Worm (Caenorhabditis elegans) whole organism, early embryonic: ENCODE data around the gene cest-25.
"Not testable (repeated sequence)": the region's sequence is repeated elsewhere in the genome, so short reads cannot be mapped to it uniquely, and the experiment has no call there.

Experiments
- B0310.2 ChIP-seq: sonication (generic microtip); optimal IDR thresholded peaks from 2 replicates; lab custom pipeline; 2016; ENCODE audit warnings: mild to moderate bottlenecking, missing genetic modification characterization, missing compliant biosample characterization
- F13C5.2 ChIP-seq: sonication (generic microtip); optimal IDR thresholded peaks from 2 replicates; lab custom pipeline; 2017; ENCODE audit warnings: mild to moderate bottlenecking, missing genetic modification characterization, inconsistent platforms, missing compliant biosample characterization
- aly-1 ChIP-seq: sonication (generic microtip); optimal IDR thresholded peaks from 2 replicates; lab custom pipeline; 2016; ENCODE audit warnings: missing genetic modification characterization, missing compliant biosample characterization
- ama-1 ChIP-seq: fragments of 150-350 bp; optimal IDR thresholded peaks from 2 replicates; lab custom pipeline; 2014
- ceh-13 ChIP-seq: fragments of 200-800 bp; sonication (Bioruptor generic); optimal IDR thresholded peaks from 2 replicates; lab custom pipeline; 2018; ENCODE audit warnings: mild to moderate bottlenecking, missing genetic modification characterization, missing compliant biosample characterization
- ceh-36 ChIP-seq: sonication (generic microtip); optimal IDR thresholded peaks from 2 replicates; lab custom pipeline; 2016; ENCODE audit warnings: missing genetic modification characterization, inconsistent platforms, missing compliant biosample characterization
- ets-7 ChIP-seq: sonication (generic microtip); optimal IDR thresholded peaks from 2 replicates; lab custom pipeline; 2016; ENCODE audit warnings: missing genotype, missing genetic modification characterization, missing compliant biosample characterization
- flt-1 ChIP-seq: fragments of 200-800 bp; sonication (Bioruptor generic); IDR thresholded peaks from 2 replicates; pipeline ENCODE4 v1.3.6; 2022; ENCODE audit warnings: missing genetic modification characterization, missing compliant biosample characterization
- hmbx-1 ChIP-seq: sonication (generic microtip); optimal IDR thresholded peaks from 2 replicates; lab custom pipeline; 2016; ENCODE audit warnings: mild to moderate bottlenecking, missing genetic modification characterization, missing compliant biosample characterization
- hmg-4 ChIP-seq: fragments of 200-800 bp; sonication (Bioruptor generic); optimal IDR thresholded peaks from 2 replicates; lab custom pipeline; 2018; ENCODE audit warnings: mild to moderate bottlenecking, missing genetic modification characterization, missing compliant biosample characterization
- hnd-1 ChIP-seq: sonication (generic microtip); optimal IDR thresholded peaks from 2 replicates; lab custom pipeline; 2016; ENCODE audit warnings: missing genetic modification characterization, missing compliant biosample characterization
- pes-1 ChIP-seq: fragments of 200-800 bp; sonication (Bioruptor generic); IDR thresholded peaks from 2 replicates; pipeline ENCODE4 v1.3.6; 2022; ENCODE audit warnings: missing genetic modification reagents, missing genetic modification characterization, missing compliant biosample characterization
- scrt-1 ChIP-seq: fragments of 200-800 bp; sonication (Bioruptor generic); IDR thresholded peaks from 2 replicates; pipeline ENCODE4 v1.3.6; 2022; ENCODE audit warnings: missing genetic modification characterization, missing compliant biosample characterization
- tbx-11 ChIP-seq: fragments of 200-800 bp; sonication (Bioruptor generic); IDR thresholded peaks from 2 replicates; pipeline ENCODE4 v1.3.6; 2022; ENCODE audit warnings: missing genetic modification characterization, missing compliant biosample characterization
- tra-4 ChIP-seq: sonication (generic microtip); optimal IDR thresholded peaks from 2 replicates; lab custom pipeline; 2017; ENCODE audit warnings: missing genetic modification characterization, missing compliant biosample characterization

The cest-25 gene

ce11 chrIII:2699363-2699762, 40.0 kb downstream of the cest-25 start, which contains the start of gene cox-6B:
Gene cox-6B, plus strand, starts transcription at chrIII:2699663.
- not testable (repeated sequence) for TF ChIP-seq pes-1 (GFP tag; lab: Robert Waterston, UW); hmg-4 (GFP tag; lab: Kevin White, UChicago); ama-1 (lab: Kevin White, UChicago)

- TF ChIP-seq ets-7 (tag; lab: Kevin White, UChicago): no peak
- no peak for TF ChIP-seq ama-1 (lab: Kevin White, UChicago)
- no peak for TF ChIP-seq F13C5.2 (tag; lab: Kevin White, UChicago)
- no peak for TF ChIP-seq hmg-4 (GFP tag; lab: Kevin White, UChicago)
- TF ChIP-seq hmbx-1 (tag; lab: Kevin White, UChicago): no peak
- no peak for TF ChIP-seq ceh-36 (tag; lab: Kevin White, UChicago)
- no peak for TF ChIP-seq ceh-13 (GFP tag; lab: Kevin White, UChicago)
- TF ChIP-seq scrt-1: no peak
- no peak for TF ChIP-seq tra-4 (tag; lab: Kevin White, UChicago)
- TF ChIP-seq aly-1 (tag; lab: Kevin White, UChicago): no peak
- TF ChIP-seq tbx-11 (GFP tag; lab: Robert Waterston, UW): no peak
- TF ChIP-seq flt-1 (GFP tag; lab: Robert Waterston, UW): no peak
These were observed 40.6 kb downstream of the cest-25 start, which contains the start of gene slc-30A9 for ce11 chrIII:2698740-2699139. Gene slc-30A9, minus strand, starts transcription at chrIII:2698817.

- no peak for TF ChIP-seq flt-1 (GFP tag; lab: Robert Waterston, UW)
- no peak for TF ChIP-seq tra-4 (tag; lab: Kevin White, UChicago)
- TF ChIP-seq hnd-1: no peak
- TF ChIP-seq hmbx-1 (tag; lab: Kevin White, UChicago): no peak
These were observed 51.9 kb downstream of the cest-25 start for ce11 chrIII:2687412-2687811.

- TF ChIP-seq flt-1 (GFP tag; lab: Robert Waterston, UW): no peak
- TF ChIP-seq hmg-4 (GFP tag; lab: Kevin White, UChicago): no peak
- TF ChIP-seq hnd-1: no peak
- no peak for TF ChIP-seq ets-7 (tag; lab: Kevin White, UChicago)
These were observed 52.7 kb downstream of the cest-25 start for ce11 chrIII:2686663-2687062.

- TF ChIP-seq hmg-4 (GFP tag; lab: Kevin White, UChicago) (no peak), tra-4 (tag; lab: Kevin White, UChicago) (no peak), F13C5.2 (tag; lab: Kevin White, UChicago) (no peak), B0310.2 (tag; lab: Kevin White, UChicago) (no peak)
These were observed 53.3 kb downstream of the cest-25 start, which contains the start of the genes Y71H2AL.2, Y71H2AL.4 and pbo-1 for ce11 chrIII:2686064-2686463. Gene Y71H2AL.2, plus strand, starts transcription at chrIII:2686364. Gene Y71H2AL.4, plus strand, starts transcription at chrIII:2686408. Gene pbo-1, minus strand, starts transcription at chrIII:2686463.
